Worm (Caenorhabditis elegans) whole organism, L1 larva: ENCODE results near the gene srh-208.
"Not testable (repeated sequence)": the region's sequence is repeated elsewhere in the genome, so short reads cannot be mapped to it uniquely, and the experiment has no call there.

Experiments
- C16A3.4 ChIP-seq: fragments of 150-350 bp; optimal IDR thresholded peaks from 2 replicates; lab custom pipeline; 2014; ENCODE audit warnings: missing biosample characterization, missing genetic modification characterization
- Y116A8C.19 ChIP-seq: sonication (generic microtip); optimal IDR thresholded peaks from 2 replicates; lab custom pipeline; 2016; ENCODE audit warnings: missing compliant biosample characterization, missing genetic modification characterization, borderline replicate concordance
- aha-1 ChIP-seq: fragments of 150-350 bp; optimal IDR thresholded peaks from 2 replicates; lab custom pipeline; 2014; ENCODE audit warnings: missing biosample characterization, missing genetic modification characterization
- blmp-1 ChIP-seq: fragments of 150-350 bp; optimal IDR thresholded peaks from 2 replicates; lab custom pipeline; 2014; ENCODE audit warnings: missing biosample characterization, missing genetic modification characterization
- ceh-82 ChIP-seq, 3 experiments: fragments of 150-350 bp in 1 of 3; sonication (generic microtip) in 2 of 3; optimal IDR thresholded peaks; 2 replicates each; lab custom pipeline; 2014 to 2017; ENCODE audit warnings: missing biosample characterization in 3 of 3, missing genetic modification characterization in 3 of 3
- ceh-90 ChIP-seq: sonication (generic microtip); optimal IDR thresholded peaks from 2 replicates; lab custom pipeline; 2016; ENCODE audit warnings: missing genetic modification characterization, missing compliant biosample characterization
- ces-1 ChIP-seq: fragments of 150-350 bp; optimal IDR thresholded peaks from 2 replicates; lab custom pipeline; 2014; ENCODE audit warnings: missing biosample characterization, missing genetic modification reagents, missing genetic modification characterization
- dpl-1 ChIP-seq, 3 experiments: fragments of 150-350 bp in 2 of 3; sonication (generic microtip) in 1 of 3; optimal IDR thresholded peaks; 2 replicates each; lab custom pipeline; 2014 to 2017; ENCODE audit warnings: missing biosample characterization in 3 of 3, missing genetic modification characterization in 3 of 3, missing genetic modification reagents in 3 of 3
- efl-3 ChIP-seq: fragments of 200-800 bp; sonication (Bioruptor generic); optimal IDR thresholded peaks from 2 replicates; lab custom pipeline; 2018; ENCODE audit warnings: mild to moderate bottlenecking, missing genetic modification characterization, missing compliant biosample characterization
- egl-13 ChIP-seq: sonication (generic microtip); optimal IDR thresholded peaks from 2 replicates; lab custom pipeline; 2016; ENCODE audit warnings: missing genotype, missing genetic modification reagents, missing genetic modification characterization, missing compliant biosample characterization
- fkh-10 ChIP-seq: sonication (generic microtip); optimal IDR thresholded peaks from 2 replicates; lab custom pipeline; 2017; ENCODE audit warnings: missing biosample characterization, missing genetic modification reagents, missing genetic modification characterization
- fkh-4 ChIP-seq: sonication (generic microtip); optimal IDR thresholded peaks from 2 replicates; lab custom pipeline; 2016; ENCODE audit warnings: missing compliant biosample characterization, missing genetic modification characterization, borderline replicate concordance
- fkh-8 ChIP-seq: sonication (generic microtip); optimal IDR thresholded peaks from 2 replicates; lab custom pipeline; 2016; ENCODE audit warnings: mild to moderate bottlenecking, missing genetic modification characterization, missing compliant biosample characterization
- grh-1 ChIP-seq: fragments of 200-800 bp; sonication (Bioruptor generic); IDR thresholded peaks from 2 replicates; pipeline ENCODE4 v1.3.6; 2022; ENCODE audit warnings: missing genetic modification reagents, missing genetic modification characterization, missing compliant biosample characterization
- hlh-17 ChIP-seq: fragments of 200-800 bp; sonication (Bioruptor generic); optimal IDR thresholded peaks from 2 replicates; lab custom pipeline; 2018; ENCODE audit warnings: missing genetic modification characterization, mild to moderate bottlenecking, missing compliant biosample characterization, moderate library complexity, borderline replicate concordance
- hlh-4 ChIP-seq: sonication (generic microtip); optimal IDR thresholded peaks from 2 replicates; lab custom pipeline; 2016; ENCODE audit warnings: mild to moderate bottlenecking, missing genetic modification characterization, missing compliant biosample characterization
- isw-1 ChIP-seq: fragments of 200-800 bp; sonication (Bioruptor generic); IDR thresholded peaks from 2 replicates; pipeline ENCODE4 v1.3.6; 2022; ENCODE audit warnings: missing genetic modification characterization, missing compliant biosample characterization
- lin-13 ChIP-seq: fragments of 150-350 bp; optimal IDR thresholded peaks from 2 replicates; lab custom pipeline; 2014; ENCODE audit warnings: missing biosample characterization, missing genetic modification reagents, missing genetic modification characterization
- lin-39 ChIP-seq: fragments of 150-350 bp; optimal IDR thresholded peaks from 2 replicates; lab custom pipeline; 2014; ENCODE audit warnings: missing biosample characterization, missing genetic modification reagents, missing genetic modification characterization
- lsy-2 ChIP-seq, 2 experiments: fragments of 150-350 bp; optimal IDR thresholded peaks; 2 replicates each; lab custom pipeline; 2014; ENCODE audit warnings: missing biosample characterization in 2 of 2, missing genetic modification characterization in 2 of 2
- mab-9 ChIP-seq: fragments of 200-800 bp; sonication (Bioruptor generic); IDR thresholded peaks from 2 replicates; pipeline ENCODE4 v1.3.6; 2022; ENCODE audit warnings: missing genetic modification reagents, missing genetic modification characterization, missing compliant biosample characterization
- mdl-1 ChIP-seq, 2 experiments: fragments of 150-350 bp; optimal IDR thresholded peaks; 2 replicates each; lab custom pipeline; 2014 to 2017; ENCODE audit warnings: missing biosample characterization in 2 of 2, missing genetic modification characterization in 2 of 2, inconsistent platforms in 1 of 2
- mep-1 ChIP-seq: fragments of 150-350 bp; optimal IDR thresholded peaks from 2 replicates; lab custom pipeline; 2014; ENCODE audit warnings: missing biosample characterization, missing genetic modification characterization
- nhr-237 ChIP-seq: fragments of 150-350 bp; optimal IDR thresholded peaks from 2 replicates; lab custom pipeline; 2014; ENCODE audit warnings: missing biosample characterization, missing genetic modification characterization
- nhr-28 ChIP-seq: fragments of 150-350 bp; optimal IDR thresholded peaks from 2 replicates; lab custom pipeline; 2014; ENCODE audit warnings: missing biosample characterization, missing genetic modification characterization
- nhr-71 ChIP-seq: sonication (generic microtip); optimal IDR thresholded peaks from 2 replicates; lab custom pipeline; 2016; ENCODE audit warnings: mild to moderate bottlenecking, missing genetic modification characterization, moderate library complexity, missing compliant biosample characterization
- nhr-76 ChIP-seq: sonication (generic microtip); optimal IDR thresholded peaks from 2 replicates; lab custom pipeline; 2017; ENCODE audit warnings: missing biosample characterization, missing genetic modification characterization
- nhr-85 ChIP-seq: sonication (generic microtip); peaks from one replicate; lab custom pipeline; 2016; ENCODE audit warnings: missing genetic modification characterization, inconsistent platforms, missing compliant biosample characterization
- nhr-90 ChIP-seq: sonication (generic microtip); optimal IDR thresholded peaks from 2 replicates; lab custom pipeline; 2016; ENCODE audit warnings: mild to moderate bottlenecking, missing genetic modification characterization, missing compliant biosample characterization; ENCODE audit not compliant: poor library complexity
- pax-3 ChIP-seq: fragments of 200-800 bp; sonication (Bioruptor generic); optimal IDR thresholded peaks from 2 replicates; lab custom pipeline; 2018; ENCODE audit warnings: mild to moderate bottlenecking, missing genetic modification characterization, moderate library complexity, missing compliant biosample characterization
- rnt-1 ChIP-seq: sonication (generic microtip); optimal IDR thresholded peaks from 2 replicates; lab custom pipeline; 2016; ENCODE audit warnings: mild to moderate bottlenecking, missing genetic modification characterization, moderate library complexity, missing compliant biosample characterization
- skn-1 ChIP-seq: fragments of 150-350 bp; optimal IDR thresholded peaks from 2 replicates; lab custom pipeline; 2014; ENCODE audit warnings: missing biosample characterization, missing genetic modification characterization
- snpc-4 ChIP-seq: fragments of 150-350 bp; optimal IDR thresholded peaks from 2 replicates; lab custom pipeline; 2014; ENCODE audit warnings: missing biosample characterization, missing genetic modification characterization
- snu-23 ChIP-seq: sonication (generic microtip); optimal IDR thresholded peaks from 2 replicates; lab custom pipeline; 2016; ENCODE audit warnings: missing genetic modification characterization, missing compliant biosample characterization
- sptf-1 ChIP-seq: fragments of 150-350 bp; optimal IDR thresholded peaks from 2 replicates; lab custom pipeline; 2014; ENCODE audit warnings: missing biosample characterization, missing genetic modification characterization
- unc-130 ChIP-seq: fragments of 150-350 bp; optimal IDR thresholded peaks from 2 replicates; lab custom pipeline; 2017; ENCODE audit warnings: missing biosample characterization, missing genetic modification characterization, inconsistent platforms
- unc-30 ChIP-seq: sonication (generic microtip); optimal IDR thresholded peaks from 2 replicates; lab custom pipeline; 2017; ENCODE audit warnings: missing biosample characterization, missing genetic modification characterization
- unc-98 ChIP-seq: fragments of 200-800 bp; sonication (Bioruptor generic); IDR thresholded peaks from 2 replicates; pipeline ENCODE4 v1.3.6; 2022; ENCODE audit warnings: missing genetic modification characterization, missing compliant biosample characterization
- xbp-1 ChIP-seq: sonication (generic microtip); optimal IDR thresholded peaks from 2 replicates; lab custom pipeline; 2016; ENCODE audit warnings: missing genetic modification characterization, missing compliant biosample characterization

The srh-208 gene

ce11 chrV:19317058-19317457, at the start of gene srh-208:
Gene srh-208, plus strand, starts transcription at chrV:19317358.
- not testable (repeated sequence) for TF ChIP-seq sptf-1, lin-39, fkh-8 (tag; lab: Kevin White, UChicago)

DNA sequence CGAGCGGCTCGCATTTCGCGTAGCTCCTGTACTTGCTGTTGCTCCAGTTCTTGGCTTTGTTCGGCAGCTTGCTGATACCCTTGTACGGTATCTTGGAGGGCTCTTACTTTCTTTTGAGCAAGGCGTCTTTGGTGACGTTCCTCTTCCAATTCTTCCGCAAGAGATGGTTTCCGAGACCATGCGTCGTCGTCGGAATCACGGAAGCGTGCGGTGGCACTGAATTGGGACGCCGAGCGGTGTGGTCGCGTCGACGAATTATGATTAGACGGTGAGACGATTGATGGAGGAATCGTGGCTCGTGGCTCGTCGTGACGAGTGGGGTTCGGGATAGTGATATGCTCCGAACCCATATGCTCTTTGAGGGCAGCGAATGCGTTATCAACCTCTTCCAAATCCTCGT, 40.8 kb upstream of the srh-208 start:
- TF ChIP-seq ces-1 (GFP tag; lab: Kevin White, UChicago) (no peak), mep-1 (tag; lab: Kevin White, UChicago) (no peak), lin-13 (GFP tag; lab: Kevin White, UChicago) (no peak), egl-13 (tag; lab: Kevin White, UChicago) (no peak), nhr-71 (tag; lab: Kevin White, UChicago) (no peak), nhr-28 (no peak), ceh-90 (tag; lab: Kevin White, UChicago) (no peak), snu-23 (no peak), nhr-237 (tag; lab: Kevin White, UChicago) (no peak), mab-9 (GFP tag; lab: Robert Waterston, UW) (no peak), nhr-90 (no peak), aha-1 (tag; lab: Kevin White, UChicago) (no peak)

ce11 chrV:19278488-19278887, 38.7 kb upstream of the srh-208 start:
- TF ChIP-seq lin-13 (GFP tag; lab: Kevin White, UChicago) (no peak), hlh-4 (tag; lab: Kevin White, UChicago) (no peak), hlh-17 (GFP tag; lab: Kevin White, UChicago) (no peak), nhr-85 (tag; lab: Kevin White, UChicago) (no peak), unc-98 (no peak), unc-30 (tag; lab: Kevin White, UChicago) (no peak), unc-130 (tag; lab: Kevin White, UChicago) (no peak), blmp-1 (no peak), mdl-1 (tag; optimal IDR thresholded peaks at IDR 0.05; lab: Kevin White, UChicago) (no peak), ceh-82 (tag; optimal IDR thresholded peaks at IDR 0.05; lab: Kevin White, UChicago) (no peak), nhr-76 (tag; lab: Kevin White, UChicago) (no peak), nhr-71 (tag; lab: Kevin White, UChicago) (no peak)

DNA sequence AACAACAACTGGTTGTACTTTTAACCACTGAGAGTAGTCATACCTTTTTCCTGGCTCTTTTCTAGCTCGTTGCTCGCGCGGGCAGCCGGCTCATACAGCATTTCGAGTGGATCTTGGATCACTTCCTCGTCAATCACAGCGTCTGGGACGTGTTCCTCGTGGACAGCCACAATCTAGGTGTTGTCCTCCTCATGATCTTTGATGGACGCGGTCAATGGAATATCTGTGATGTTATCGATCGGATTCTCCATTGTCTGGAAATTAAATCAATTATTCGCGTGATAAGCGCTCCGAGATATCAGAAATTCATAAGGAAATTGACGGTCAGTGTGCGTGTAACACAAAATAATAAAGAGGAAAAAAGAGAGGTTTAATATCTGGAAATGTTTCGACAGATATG, 37.3 kb upstream of the srh-208 start, which contains the start of gene F21D9.8:
TSS of gene F21D9.8 (minus strand) at position 101 of the 400 bp plus-strand sequence.
- TF ChIP-seq isw-1 (GFP tag; lab: Robert Waterston, UW) (no peak), fkh-10 (no peak), skn-1 (tag; lab: Kevin White, UChicago) (no peak), ceh-90 (tag; lab: Kevin White, UChicago) (no peak), efl-3 (GFP tag; lab: Kevin White, UChicago) (no peak), fkh-4 (no peak), hlh-17 (GFP tag; lab: Kevin White, UChicago) (no peak), sptf-1 (tag; lab: Kevin White, UChicago) (no peak), rnt-1 (no peak), snpc-4 (no peak), Y116A8C.19 (no peak), C16A3.4 (tag; lab: Kevin White, UChicago) (no peak), pax-3 (no peak)
- TF ChIP-seq, all 84 proteins: peak for 0

DNA sequence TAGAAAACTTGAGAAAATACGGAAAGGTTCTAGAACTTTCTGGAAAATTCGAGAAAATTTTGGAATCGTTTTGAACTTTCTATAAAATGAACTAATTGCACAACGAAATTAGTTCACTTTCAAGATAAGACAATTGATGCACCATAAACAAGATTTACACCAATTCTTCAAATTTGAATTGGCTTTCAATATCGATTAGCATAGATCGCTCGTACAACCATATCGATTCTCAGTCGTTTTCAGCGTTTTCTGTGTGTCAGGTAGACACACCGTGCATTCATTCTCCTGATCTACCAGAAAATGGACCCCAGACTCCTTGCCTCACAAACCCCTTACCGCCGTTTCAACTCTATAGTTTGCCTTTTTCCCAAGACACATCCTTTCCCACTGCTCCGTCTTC, 34.8 kb upstream of the srh-208 start, which contains the start of gene fbxb-117:
TSS of gene fbxb-117 (plus strand) at position 301 of the 400 bp plus-strand sequence.
- TF ChIP-seq grh-1 (no peak), dpl-1 (GFP tag; optimal IDR thresholded peaks at IDR 0.05; lab: Kevin White, UChicago) (no peak), xbp-1 (no peak), nhr-71 (tag; lab: Kevin White, UChicago) (no peak), lsy-2 (tag; optimal IDR thresholded peaks at IDR 0.05; lab: Kevin White, UChicago) (no peak)
